Worm (Caenorhabditis elegans) whole organism, midembryonic: Measurements from ENCODE around the gene math-31.
"Not testable (repeated sequence)": the region's sequence is repeated elsewhere in the genome, so short reads cannot be mapped to it uniquely, and the experiment has no call there.

Experiments used
- T22C8.4 ChIP-seq: fragments of 200-800 bp; sonication (Bioruptor generic); IDR thresholded peaks from 2 replicates; pipeline ENCODE4 v1.3.6; 2022; ENCODE audit warnings: missing genetic modification characterization, missing compliant biosample characterization
- cog-1 ChIP-seq: sonication (generic microtip); optimal IDR thresholded peaks from 2 replicates; lab custom pipeline; 2016; ENCODE audit warnings: missing genetic modification characterization, missing compliant biosample characterization
- tab-1 ChIP-seq: fragments of 200-800 bp; sonication (Bioruptor generic); IDR thresholded peaks from 2 replicates; pipeline ENCODE4 v1.3.6; 2022; ENCODE audit warnings: missing genetic modification characterization, missing compliant biosample characterization
- ztf-23 ChIP-seq: fragments of 200-800 bp; sonication (Bioruptor generic); IDR thresholded peaks from 2 replicates; pipeline ENCODE4 v1.3.6; 2022; ENCODE audit warnings: missing genetic modification reagents, missing genetic modification characterization, missing compliant biosample characterization

DNA sequence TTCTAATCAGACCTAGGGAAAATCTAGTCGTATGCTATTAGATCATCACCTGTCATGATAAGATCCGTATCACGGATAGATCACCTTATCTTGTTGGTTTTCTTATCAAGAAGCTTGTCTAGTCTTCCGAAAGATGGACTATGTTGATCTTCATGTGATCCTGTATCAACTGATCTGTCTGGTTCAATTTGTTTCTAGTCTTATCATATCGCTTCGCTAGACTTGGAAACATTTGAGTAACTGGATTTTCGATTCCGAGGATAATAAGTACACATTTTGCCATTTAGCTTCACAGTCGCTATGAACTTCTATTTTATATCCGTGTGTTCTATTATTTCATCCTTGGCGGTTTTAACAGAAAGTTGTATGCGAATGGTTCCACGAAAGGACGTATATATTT lies 35.8 kb upstream of the math-31 start, which contains the start of gene ZK250.2:
- TF ChIP-seq cog-1; ztf-23 (GFP tag; lab: Robert Waterston, UW); tab-1 (GFP tag; lab: Robert Waterston, UW); T22C8.4 (GFP tag; lab: Robert Waterston, UW): not testable (repeated sequence)
